Worm (Caenorhabditis elegans): ENCODE results near the gene fdgt-2.

ce11 chrII:8431954-8432353 is 14.5 kb downstream of the fdgt-2 start, which contains the start of gene acp-2:
- TF ChIP-seq elt-1 (tag; optimal IDR thresholded peaks at IDR 0.05) (no peak), C34F6.9 (tag; optimal IDR thresholded peaks at IDR 0.05) (no peak), nhr-6 (tag; optimal IDR thresholded peaks at IDR 0.05) (no peak), snpc-4 (tag; optimal IDR thresholded peaks at IDR 0.05) (no peak), Y55F3AM.14 (GFP tag; optimal IDR thresholded peaks at IDR 0.05) (no peak), nhr-237 (tag; optimal IDR thresholded peaks at IDR 0.05) (no peak), nhr-12 (tag; optimal IDR thresholded peaks at IDR 0.05) (no peak)

Measured in whole organism, L2 larva.